Worm (Caenorhabditis elegans) whole organism, L2 larva: Measurements from ENCODE around the gene C17G10.1.

Source experiments
- ZK546.5 ChIP-seq: sonication (generic microtip); optimal IDR thresholded peaks from 2 replicates; lab custom pipeline; 2017; ENCODE audit warnings: missing biosample characterization, missing genetic modification characterization
- ama-1 ChIP-seq: fragments of 150-350 bp; optimal IDR thresholded peaks from 2 replicates; lab custom pipeline; 2018; ENCODE audit warnings: inconsistent platforms
- blmp-1 ChIP-seq: sonication (generic microtip); optimal IDR thresholded peaks from 2 replicates; lab custom pipeline; 2017; ENCODE audit warnings: missing genetic modification characterization, mild to moderate bottlenecking, missing compliant biosample characterization, antibody characterized with exemption, moderate library complexity; ENCODE audit not compliant: insufficient read depth
- ceh-82 ChIP-seq: fragments of 150-350 bp; optimal IDR thresholded peaks from 2 replicates; lab custom pipeline; 2014; ENCODE audit warnings: missing biosample characterization, missing genetic modification characterization
- nhr-11 ChIP-seq: fragments of 150-350 bp; optimal IDR thresholded peaks from 2 replicates; lab custom pipeline; 2014; ENCODE audit warnings: missing biosample characterization, missing genetic modification characterization
- nhr-12 ChIP-seq: fragments of 150-350 bp; optimal IDR thresholded peaks from 2 replicates; lab custom pipeline; 2014; ENCODE audit warnings: missing biosample characterization, missing genetic modification characterization
- peb-1 ChIP-seq: fragments of 150-350 bp; optimal IDR thresholded peaks from 2 replicates; lab custom pipeline; 2014; ENCODE audit warnings: missing biosample characterization, missing genetic modification characterization

DNA sequence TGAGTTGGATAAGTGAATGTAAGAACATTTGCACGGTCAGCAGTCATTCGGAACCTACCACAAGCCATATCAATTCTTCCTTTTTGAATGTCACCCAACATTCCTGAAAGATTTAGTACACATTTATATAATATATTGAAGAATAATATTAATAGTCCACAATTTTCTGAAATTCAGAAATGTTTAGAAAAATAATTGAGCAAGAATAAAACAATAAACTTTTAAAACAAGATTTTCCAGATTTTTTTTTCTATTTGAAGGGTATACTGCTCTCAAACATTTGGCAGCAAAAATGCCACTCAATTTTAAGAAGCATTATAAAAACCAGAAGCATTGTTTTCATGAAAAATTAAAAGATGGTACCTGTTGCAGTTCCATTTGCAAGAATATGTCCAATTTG is 40.5 kb downstream of the C17G10.1 start, which contains the start of gene F59E12.8:
- no peak for TF ChIP-seq ZK546.5 (tag; lab: Kevin White, UChicago)
- no peak for TF ChIP-seq ama-1
- TF ChIP-seq nhr-12 (tag; lab: Kevin White, UChicago) = no peak
- TF ChIP-seq ceh-82 (tag; lab: Kevin White, UChicago) = no peak
- no peak for TF ChIP-seq blmp-1 (tag; lab: Kevin White, UChicago)
- no peak for TF ChIP-seq peb-1 (tag; lab: Kevin White, UChicago)
- no peak for TF ChIP-seq nhr-11 (tag; lab: Kevin White, UChicago)
